Worm (Caenorhabditis elegans) whole organism, L4 larva: ENCODE results near the gene prx-2.

Source experiments
- F10B5.3 ChIP-seq: sonication (generic microtip); optimal IDR thresholded peaks from 2 replicates; lab custom pipeline; 2016; ENCODE audit warnings: mild to moderate bottlenecking, missing genetic modification characterization, missing compliant biosample characterization
- F37D6.2 ChIP-seq: sonication (generic microtip); optimal IDR thresholded peaks from 2 replicates; lab custom pipeline; 2016; ENCODE audit warnings: mild to moderate bottlenecking, missing genetic modification characterization, missing compliant biosample characterization
- R02D3.7 ChIP-seq: fragments of 150-350 bp; sonication (generic microtip); optimal IDR thresholded peaks from 3 replicates; lab custom pipeline; 2014; ENCODE audit warnings: missing biosample characterization, missing genetic modification characterization
- T26A8.4 ChIP-seq: fragments of 200-800 bp; sonication (Bioruptor generic); IDR thresholded peaks from 2 replicates; pipeline ENCODE4 v1.3.6; 2022; ENCODE audit warnings: missing genetic modification characterization, missing compliant biosample characterization
- Y105C5A.15 ChIP-seq: fragments of 200-800 bp; sonication (Bioruptor generic); IDR thresholded peaks from 2 replicates; pipeline ENCODE4 v1.3.6; 2022; ENCODE audit warnings: missing genetic modification characterization, missing compliant biosample characterization
- Y5F2A.4 ChIP-seq: fragments of 200-800 bp; sonication (Bioruptor generic); optimal IDR thresholded peaks from 2 replicates; lab custom pipeline; 2018; ENCODE audit warnings: mild to moderate bottlenecking, missing genetic modification characterization, missing compliant biosample characterization
- Y75B8A.6 ChIP-seq: fragments of 200-800 bp; sonication (Bioruptor generic); IDR thresholded peaks from 2 replicates; pipeline ENCODE4 v1.3.6; 2022; ENCODE audit warnings: missing genetic modification reagents, missing genetic modification characterization, missing compliant biosample characterization
- ZK337.2 ChIP-seq: fragments of 200-800 bp; sonication (Bioruptor generic); IDR thresholded peaks from 2 replicates; pipeline ENCODE4 v1.3.6; 2022; ENCODE audit warnings: missing genetic modification reagents, missing genetic modification characterization, missing compliant biosample characterization
- aha-1 ChIP-seq: fragments of 150-350 bp; peaks from one replicate; lab custom pipeline; 2014; ENCODE audit warnings: missing biosample characterization, missing genetic modification characterization
- arid-1 ChIP-seq: fragments of 200-800 bp; sonication (Bioruptor generic); conservative IDR thresholded peaks from 2 replicates; pipeline ENCODE4 v1.3.6; 2022; ENCODE audit warnings: missing genetic modification reagents, missing genetic modification characterization, missing compliant biosample characterization
- ceh-32 ChIP-seq: sonication (generic microtip); optimal IDR thresholded peaks from 2 replicates; lab custom pipeline; 2016; ENCODE audit warnings: mild to moderate bottlenecking, missing genetic modification characterization, missing compliant biosample characterization; ENCODE audit not compliant: poor library complexity
- ceh-44 ChIP-seq: fragments of 200-800 bp; sonication (Bioruptor generic); IDR thresholded peaks from 2 replicates; pipeline ENCODE4 v1.3.6; 2022; ENCODE audit warnings: missing genetic modification reagents, missing genetic modification characterization, missing compliant biosample characterization
- daf-16 ChIP-seq, 3 experiments: sonication (generic microtip); optimal IDR thresholded peaks; 2 replicates each; lab custom pipeline; 2016 to 2017; ENCODE audit warnings: missing genetic modification characterization in 3 of 3, missing genetic modification reagents in 3 of 3, mild to moderate bottlenecking in 2 of 3, missing compliant biosample characterization in 2 of 3, missing biosample characterization in 1 of 3, moderate library complexity in 1 of 3
- dmd-9 ChIP-seq: fragments of 200-800 bp; sonication (Bioruptor generic); IDR thresholded peaks from 2 replicates; pipeline ENCODE4 v1.3.6; 2022; ENCODE audit warnings: missing genetic modification reagents, missing genetic modification characterization, missing compliant biosample characterization
- dpl-1 ChIP-seq: fragments of 150-350 bp; optimal IDR thresholded peaks from 2 replicates; lab custom pipeline; 2014; ENCODE audit warnings: missing biosample characterization, missing genetic modification reagents, missing genetic modification characterization
- dve-1 ChIP-seq: sonication (generic microtip); optimal IDR thresholded peaks from 2 replicates; lab custom pipeline; 2017; ENCODE audit warnings: antibody characterized with exemption, mild to moderate bottlenecking, missing genetic modification characterization, missing compliant biosample characterization; ENCODE audit not compliant: insufficient read depth
- egl-43 ChIP-seq: fragments of 200-800 bp; sonication (Bioruptor generic); IDR thresholded peaks from 2 replicates; pipeline ENCODE4 v1.3.6; 2022; ENCODE audit warnings: missing genetic modification reagents, missing genetic modification characterization, missing compliant biosample characterization
- hlh-11 ChIP-seq: fragments of 200-800 bp; sonication (Bioruptor generic); optimal IDR thresholded peaks from 2 replicates; lab custom pipeline; 2018; ENCODE audit warnings: mild to moderate bottlenecking, missing genetic modification characterization, missing compliant biosample characterization
- hlh-30 ChIP-seq: sonication (generic microtip); optimal IDR thresholded peaks from 2 replicates; lab custom pipeline; 2017; ENCODE audit warnings: antibody characterized with exemption, mild to moderate bottlenecking, missing genetic modification characterization, missing compliant biosample characterization; ENCODE audit not compliant: insufficient read depth
- hmg-1.1 ChIP-seq: fragments of 200-800 bp; sonication (Bioruptor generic); IDR thresholded peaks from 2 replicates; pipeline ENCODE4 v1.3.6; 2022; ENCODE audit warnings: missing genetic modification reagents, missing genetic modification characterization, missing compliant biosample characterization
- lin-38 ChIP-seq: fragments of 200-800 bp; sonication (Bioruptor generic); IDR thresholded peaks from 2 replicates; pipeline ENCODE4 v1.3.6; 2022; ENCODE audit warnings: missing genetic modification reagents, missing genetic modification characterization, missing compliant biosample characterization
- lin-39 ChIP-seq: fragments of 150-350 bp; optimal IDR thresholded peaks from 2 replicates; lab custom pipeline; 2014; ENCODE audit warnings: missing biosample characterization, missing genetic modification reagents, missing genetic modification characterization
- mes-2 ChIP-seq: sonication (generic microtip); optimal IDR thresholded peaks from 2 replicates; lab custom pipeline; 2016; ENCODE audit warnings: missing genotype, mild to moderate bottlenecking, missing genetic modification characterization, missing compliant biosample characterization; ENCODE audit not compliant: poor library complexity, severe bottlenecking
- nhr-102 ChIP-seq: sonication (generic microtip); optimal IDR thresholded peaks from 2 replicates; lab custom pipeline; 2016; ENCODE audit warnings: mild to moderate bottlenecking, missing genetic modification characterization, moderate library complexity, missing compliant biosample characterization
- nhr-6 ChIP-seq: fragments of 150-350 bp; optimal IDR thresholded peaks from 2 replicates; lab custom pipeline; 2014; ENCODE audit warnings: missing biosample characterization, missing genetic modification characterization
- pha-4 ChIP-seq, 2 experiments: fragments of 150-350 bp in 1 of 2; fragments of 200-800 bp in 1 of 2; sonication (Bioruptor generic) in 1 of 2; IDR thresholded peaks in 1 of 2; optimal IDR thresholded peaks in 1 of 2; 2 replicates each; pipeline versions ENCODE4 v1.3.6 to Lab custom; 2014 to 2022; ENCODE audit warnings: missing genetic modification characterization in 2 of 2, missing genetic modification reagents in 2 of 2, missing biosample characterization in 1 of 2, missing compliant biosample characterization in 1 of 2
- rbr-2 ChIP-seq: sonication (generic microtip); optimal IDR thresholded peaks from 2 replicates; lab custom pipeline; 2016; ENCODE audit warnings: missing genotype, missing genetic modification characterization, missing compliant biosample characterization
- skn-1 ChIP-seq: fragments of 150-350 bp; optimal IDR thresholded peaks from 2 replicates; lab custom pipeline; 2014; ENCODE audit warnings: missing biosample characterization, missing genetic modification characterization
- snpc-1.2 ChIP-seq: fragments of 200-800 bp; sonication (Bioruptor generic); IDR thresholded peaks from 2 replicates; pipeline ENCODE4 v1.3.6; 2022; ENCODE audit warnings: missing genetic modification reagents, missing genetic modification characterization, missing compliant biosample characterization
- snpc-4 ChIP-seq: fragments of 150-350 bp; optimal IDR thresholded peaks from 2 replicates; lab custom pipeline; 2014; ENCODE audit warnings: missing biosample characterization, missing genetic modification characterization
- spr-1 ChIP-seq: sonication (generic microtip); optimal IDR thresholded peaks from 2 replicates; lab custom pipeline; 2016; ENCODE audit warnings: mild to moderate bottlenecking, missing genetic modification characterization, missing compliant biosample characterization
- unc-130 ChIP-seq: sonication (generic microtip); optimal IDR thresholded peaks from 2 replicates; lab custom pipeline; 2016; ENCODE audit warnings: missing genetic modification reagents, missing genetic modification characterization, missing compliant biosample characterization
- zag-1 ChIP-seq: fragments of 150-350 bp; optimal IDR thresholded peaks from 2 replicates; lab custom pipeline; 2014; ENCODE audit warnings: missing biosample characterization, missing genetic modification characterization
- zfp-2 ChIP-seq: sonication (generic microtip); optimal IDR thresholded peaks from 2 replicates; lab custom pipeline; 2016; ENCODE audit warnings: mild to moderate bottlenecking, missing genetic modification characterization, missing compliant biosample characterization

prx-2 gene

ce11 chrIV:11601721-11602405, 42.1 kb upstream of the prx-2 start (continued):
- TF ChIP-seq lin-38 (peak; percentile 67), mes-2 (tag; lab: Kevin White, UChicago) (peak; percentile 86), unc-130 (GFP tag; lab: Kevin White, UChicago) (peak; percentile 37), F37D6.2 (tag; lab: Kevin White, UChicago) (peak; percentile 27), T26A8.4 (GFP tag; lab: Robert Waterston, UW) (peak; percentile 58), pha-4 (GFP tag; IDR thresholded peaks at IDR 0.05; lab: Robert Waterston, UW) (peak; percentile 57; the same call in 1 of the 2 replicates), pha-4 (tag; optimal IDR thresholded peaks at IDR 0.05; lab: Kevin White, UChicago) (no peak), ZK337.2 (GFP tag; lab: Robert Waterston, UW) (no peak), ceh-32 (tag; lab: Kevin White, UChicago) (no peak), daf-16 (GFP tag; optimal IDR thresholded peaks at IDR 0.05; lab: Kevin White, UChicago) (no peak), daf-16 (tag; optimal IDR thresholded peaks at IDR 0.05; lab: Kevin White, UChicago) (peak; percentile 28), nhr-6 (tag; lab: Kevin White, UChicago) (peak; percentile 43), snpc-1.2 (GFP tag; lab: Robert Waterston, UW) (peak; percentile 44; the same call in 1 of the 2 replicates), zfp-2 (tag; lab: Kevin White, UChicago) (no peak), dmd-9 (GFP tag; lab: Robert Waterston, UW) (no peak), snpc-4 (no peak), dpl-1 (GFP tag; lab: Kevin White, UChicago) (peak; percentile 63), Y5F2A.4 (GFP tag; lab: Kevin White, UChicago) (peak; percentile 6), aha-1 (tag; lab: Kevin White, UChicago) (peak; percentile 89), zag-1 (tag; lab: Kevin White, UChicago) (no peak), lin-39 (tag; lab: Kevin White, UChicago) (no peak), hmg-1.1 (GFP tag; lab: Robert Waterston, UW) (peak; percentile 58), dve-1 (peak; percentile 80), Y75B8A.6 (GFP tag; lab: Robert Waterston, UW) (no peak), hlh-11 (tag; lab: Kevin White, UChicago) (peak; percentile 46), F10B5.3 (tag; lab: Kevin White, UChicago) (no peak), R02D3.7 (tag; lab: Kevin White, UChicago) (no peak), arid-1 (peak; percentile 48), nhr-102 (tag; lab: Kevin White, UChicago) (peak; percentile 54), rbr-2 (tag; lab: Kevin White, UChicago) (peak; percentile 70), spr-1 (peak; percentile 54), hlh-30 (tag; lab: Kevin White, UChicago) (peak; percentile 48), skn-1 (tag; lab: Kevin White, UChicago) (no peak), ceh-44 (GFP tag; lab: Robert Waterston, UW) (peak; percentile 52; the same call in 1 of the 2 replicates)

DNA sequence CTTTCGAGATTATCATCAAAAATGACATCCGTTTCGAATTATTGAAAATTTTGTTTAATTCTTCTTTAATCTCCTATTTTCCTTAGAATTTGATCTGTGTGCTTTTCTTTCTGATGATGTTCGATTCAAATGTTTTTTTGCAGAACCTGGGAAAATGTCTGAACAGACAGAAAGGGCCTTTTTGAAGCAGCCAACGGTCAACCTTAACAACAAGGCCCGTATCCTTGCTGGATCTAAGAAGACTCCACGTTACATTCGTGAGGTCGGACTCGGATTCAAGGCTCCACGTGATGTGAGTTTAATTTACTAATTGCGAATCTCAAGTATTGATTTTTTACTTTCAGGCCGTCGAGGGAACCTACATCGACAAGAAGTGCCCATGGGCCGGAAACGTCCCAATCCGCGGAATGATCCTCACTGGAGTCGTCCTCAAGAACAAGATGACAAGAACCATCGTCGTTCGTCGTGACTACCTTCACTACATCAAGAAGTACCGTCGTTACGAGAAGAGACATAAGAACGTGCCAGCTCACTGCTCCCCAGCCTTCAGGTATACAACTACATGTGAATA, 41.3 kb upstream of the prx-2 start, which contains the start of gene rps-11:
rps-11 (plus strand) TSS at position 144 of the 571 bp plus-strand sequence.
- no peak for TF ChIP-seq Y105C5A.15 (GFP tag; lab: Robert Waterston, UW)
- 0 out of 2 replicates have a peak, but pooled peaks have one; percentile 6 for TF ChIP-seq egl-43
- TF ChIP-seq aha-1 (tag; lab: Kevin White, UChicago), result peak; percentile 92
- TF ChIP-seq, all 104 proteins: peak for 2
